Worm (Caenorhabditis elegans): Measurements from ENCODE around the gene F59D12.3.

Gene F59D12.3

DNA sequence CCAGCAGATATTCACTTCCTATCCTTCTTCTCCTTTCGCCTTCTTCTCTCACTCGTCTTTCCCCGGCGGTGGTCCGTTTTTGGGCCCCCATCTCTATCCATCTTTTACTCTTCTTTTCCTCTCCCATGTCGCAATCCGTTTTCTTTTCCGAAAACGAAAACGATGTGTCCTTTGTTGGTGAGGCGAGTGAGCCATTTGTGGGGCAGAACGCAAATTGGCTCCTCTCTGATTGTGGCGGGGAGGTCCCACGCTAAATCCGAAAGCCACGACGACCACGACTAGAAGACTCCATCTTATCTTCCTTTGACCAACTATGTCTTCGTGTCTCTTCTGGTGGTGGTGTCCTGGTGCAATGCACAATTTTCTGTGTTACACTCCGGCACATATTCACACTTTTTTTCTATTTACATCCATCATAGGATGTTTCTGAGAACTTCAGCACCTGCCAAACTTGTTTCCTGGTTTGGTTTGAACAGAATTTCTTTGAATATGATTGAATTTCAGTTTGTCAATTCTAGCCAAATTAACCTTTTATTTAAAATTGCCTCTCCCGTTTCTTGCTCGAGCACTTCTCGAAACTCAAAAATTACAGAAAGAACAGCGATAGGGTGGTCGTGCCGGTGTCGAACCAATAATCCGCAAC is 15.5 kb upstream of the F59D12.3 start, which contains the start of gene pcdr-1:
Gene pcdr-1 (plus strand): TSS at position 593 of the 643 bp plus-strand sequence.
- peak; percentile 39; the same call in 1 of the 2 replicates for TF ChIP-seq zfh-2 (GFP tag; conservative IDR thresholded peaks at IDR 0.05)
- no peak for TF ChIP-seq F22D6.2 (tag; optimal IDR thresholded peaks at IDR 0.05)

DNA sequence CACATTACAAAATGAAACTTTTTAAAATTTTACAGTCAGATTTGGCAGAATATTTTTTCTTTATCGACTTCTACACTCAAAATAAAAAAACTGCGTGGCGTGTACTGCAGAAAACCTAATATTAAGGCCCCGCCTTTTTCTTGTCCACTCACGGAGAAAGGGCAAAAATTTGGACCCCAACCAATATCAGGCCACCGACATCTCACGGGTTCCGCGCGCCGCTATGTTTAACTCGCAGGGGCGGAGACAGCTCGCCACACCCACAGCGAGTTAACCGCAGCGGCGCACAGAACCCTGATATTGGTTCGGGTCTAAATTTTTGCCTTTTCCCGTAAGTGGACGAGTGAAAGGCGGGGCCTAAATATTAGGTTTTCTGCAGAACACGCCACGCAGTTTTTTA is 13.0 kb upstream of the F59D12.3 start:
- no peak for TF ChIP-seq snpc-4 (GFP tag; optimal IDR thresholded peaks at IDR 0.05)
- TF ChIP-seq snpc-4 (tag; optimal IDR thresholded peaks at IDR 0.05) = peak in 2 of 4 experiments; percentile 88 to 89
- TF ChIP-seq aptf-2 (GFP tag; conservative IDR thresholded peaks at IDR 0.05) = no peak

DNA sequence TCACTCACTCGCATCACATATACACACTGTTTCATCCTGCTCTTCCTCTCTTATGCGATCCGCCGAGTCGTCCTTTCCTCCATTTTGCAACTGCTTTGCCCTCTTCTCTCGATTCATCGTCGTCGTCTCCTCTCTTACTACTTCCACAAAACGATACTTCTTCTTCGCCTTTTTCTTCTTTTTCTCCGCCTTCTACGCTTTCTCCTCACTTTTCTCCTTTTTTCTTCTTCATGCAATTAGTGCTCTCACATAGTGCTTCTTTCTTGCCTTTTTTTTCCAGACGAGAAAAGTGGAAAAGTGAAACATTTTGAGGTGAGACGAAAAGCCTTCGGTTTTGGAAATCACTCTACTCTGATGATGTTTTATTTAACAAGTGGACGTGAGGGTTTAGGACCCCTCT is 8.8 kb upstream of the F59D12.3 start:
- TF ChIP-seq lin-35 (GFP tag; optimal IDR thresholded peaks at IDR 0.05) (no peak), K12H6.12 (tag; optimal IDR thresholded peaks at IDR 0.05) (no peak), fkh-3 (tag; optimal IDR thresholded peaks at IDR 0.05) (no peak), snpc-1.3 (tag; optimal IDR thresholded peaks at IDR 0.05; ENCODE audit: insufficient read depth) (no peak), Y53G8AR.9 (GFP tag; conservative IDR thresholded peaks at IDR 0.05) (no peak), akir-1 (GFP tag; optimal IDR thresholded peaks at IDR 0.05) (no peak), repo-1 (tag; optimal IDR thresholded peaks at IDR 0.05) (no peak), ccch-3 (GFP tag; optimal IDR thresholded peaks at IDR 0.05) (no peak), attf-5 (GFP tag; optimal IDR thresholded peaks at IDR 0.05) (no peak), F33H1.4 (GFP tag; IDR thresholded peaks at IDR 0.05) (no peak), rcor-1 (GFP tag; IDR thresholded peaks at IDR 0.05) (no peak), unc-62 (GFP tag; optimal IDR thresholded peaks at IDR 0.05) (no peak), snpc-4 (GFP tag; optimal IDR thresholded peaks at IDR 0.05) (no peak), snpc-4 (tag; optimal IDR thresholded peaks at IDR 0.05) (no peak), bed-2 (GFP tag; IDR thresholded peaks at IDR 0.05) (no peak), let-526 (GFP tag; IDR thresholded peaks at IDR 0.05) (no peak), tbp1 (GFP tag; optimal IDR thresholded peaks at IDR 0.05) (no peak), hrde-1 (tag; optimal IDR thresholded peaks at IDR 0.05; ENCODE audit: borderline replicate concordance) (no peak)

DNA sequence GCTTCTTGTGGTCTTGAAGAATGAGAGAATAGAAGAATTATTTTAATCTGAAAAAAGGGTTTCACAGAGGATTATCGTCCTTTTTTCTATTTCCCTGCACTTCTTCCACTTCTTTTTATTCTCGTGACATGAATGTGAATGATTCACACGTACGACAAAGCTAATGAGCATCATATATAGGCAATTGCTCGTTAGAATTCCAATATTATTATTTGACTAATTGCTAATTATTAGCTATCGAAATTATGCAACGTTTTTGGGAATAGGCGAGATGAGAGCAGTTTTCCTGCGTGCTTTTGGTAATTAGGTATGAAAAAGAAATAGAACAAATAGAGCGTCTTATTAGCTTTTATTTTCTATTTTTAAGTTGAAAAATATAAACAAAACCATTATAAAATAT is 7.0 kb upstream of the F59D12.3 start:
- TF ChIP-seq ceh-79 (tag; optimal IDR thresholded peaks at IDR 0.05) (no peak), zfh-2 (GFP tag; conservative IDR thresholded peaks at IDR 0.05) (no peak), dox-1 (GFP tag; IDR thresholded peaks at IDR 0.05) (no peak), tbp1 (GFP tag; optimal IDR thresholded peaks at IDR 0.05) (no peak), lag-1 (GFP tag; IDR thresholded peaks at IDR 0.05) (no peak), hmg-20 (GFP tag; IDR thresholded peaks at IDR 0.05) (no peak), F52B5.7 (tag; optimal IDR thresholded peaks at IDR 0.05) (no peak), attf-3 (GFP tag; conservative IDR thresholded peaks at IDR 0.05) (no peak), T26A5.8 (tag; optimal IDR thresholded peaks at IDR 0.05) (no peak), him-1 (tag; optimal IDR thresholded peaks at IDR 0.05) (no peak), F33H1.4 (GFP tag; IDR thresholded peaks at IDR 0.05) (no peak), lsl-1 (GFP tag; optimal IDR thresholded peaks at IDR 0.05) (no peak), hrde-1 (tag; optimal IDR thresholded peaks at IDR 0.05; ENCODE audit: borderline replicate concordance) (no peak), mcd-1 (GFP tag; IDR thresholded peaks at IDR 0.05) (no peak), ets-4 (GFP tag; optimal IDR thresholded peaks at IDR 0.05) (no peak), zim-3 (tag; optimal IDR thresholded peaks at IDR 0.05) (no peak), cebp-2 (GFP tag; IDR thresholded peaks at IDR 0.05) (no peak)

Data from whole organism, young adult.